Fruit fly (Drosophila melanogaster): ENCODE data around the gene CG4483.

CG4483 gene

DNA sequence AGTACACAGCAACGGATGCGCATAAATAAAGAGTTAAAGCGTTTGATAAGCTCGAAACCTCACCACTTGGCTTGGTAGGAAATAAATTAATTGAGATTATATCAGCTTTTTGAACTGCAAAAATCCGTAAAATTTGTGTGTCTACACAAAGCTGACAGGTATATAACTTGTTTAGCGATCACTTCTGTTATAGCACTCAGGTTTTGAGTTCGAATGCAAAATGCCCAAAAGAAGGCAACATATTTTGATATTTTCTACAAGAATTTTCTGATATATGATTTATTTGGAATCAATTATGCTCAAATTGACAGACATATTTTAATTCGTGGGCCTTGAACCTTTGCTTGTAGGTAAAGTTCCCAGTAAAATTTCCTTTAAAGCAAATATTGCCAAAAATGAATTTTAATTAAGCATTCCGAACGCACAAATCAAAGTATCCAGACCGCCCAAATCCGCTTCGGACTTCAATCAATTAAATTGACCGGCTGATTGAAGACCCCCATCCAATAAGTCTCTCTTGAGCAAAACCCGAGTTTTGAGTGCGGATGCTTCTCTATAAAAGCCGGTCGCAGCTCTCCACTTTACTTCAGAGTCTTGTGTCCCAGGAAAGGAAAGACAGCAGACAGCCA, 25.0 kb downstream of the CG4483 start, which contains the start of gene CG4476 (continued):
- TF ChIP-seq knrl (GFP tag; IDR thresholded peaks at IDR 0.05; ENCODE audit: partially characterized antibody) (peak; percentile 34; the same call in 2 of the 3 replicates), CG13287 (GFP tag; IDR thresholded peaks at IDR 0.05; ENCODE audit: partially characterized antibody) (peak; percentile 38; the same call in 1 of the 2 replicates), Jarid2 (GFP tag; optimal IDR thresholded peaks at IDR 0.05) (peak; percentile 4), CG15601 (tag; optimal IDR thresholded peaks at IDR 0.05) (peak; percentile 64), Rfx (GFP tag; IDR thresholded peaks at IDR 0.05) (peak; percentile 38; the same call in 1 of the 2 replicates), CoRest (tag; optimal IDR thresholded peaks at IDR 0.05) (peak; percentile 7), NFAT (GFP tag; IDR thresholded peaks at IDR 0.05) (no peak), CG18011 (GFP tag; optimal IDR thresholded peaks at IDR 0.05) (peak; percentile 99), Xbp1 (GFP tag; optimal IDR thresholded peaks at IDR 0.05) (peak; percentile 0), Lhr (GFP tag; optimal IDR thresholded peaks at IDR 0.05) (peak; percentile 15)

DNA sequence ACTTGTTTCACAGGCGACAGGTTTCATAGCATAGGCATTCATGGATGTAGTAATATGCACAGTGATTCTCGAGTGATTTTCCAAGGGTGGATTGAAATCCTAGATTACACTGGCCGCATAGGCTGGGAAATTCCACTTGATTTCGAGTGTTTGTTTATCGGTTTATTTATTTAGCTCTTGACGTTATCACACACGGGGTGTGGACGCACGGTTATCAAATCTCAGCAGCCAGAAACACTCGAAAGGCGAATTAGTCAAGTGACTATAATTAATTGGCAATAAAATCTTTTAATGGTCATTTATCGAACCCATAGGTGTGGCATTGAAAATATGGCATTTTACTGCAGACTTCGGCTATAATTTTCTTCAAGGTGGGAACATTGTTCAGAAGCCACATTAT, 26.8 kb downstream of the CG4483 start:
- TF ChIP-seq Ravus (GFP tag; IDR thresholded peaks at IDR 0.05): no peak
- TF ChIP-seq Scr (GFP tag; IDR thresholded peaks at IDR 0.05; ENCODE audit: partially characterized antibody): no peak
- TF ChIP-seq HmgZ (tag; optimal IDR thresholded peaks at IDR 0.05): peak; percentile 2
- no peak for TF ChIP-seq CG2202 (tag; optimal IDR thresholded peaks at IDR 0.05)
- TF ChIP-seq sens (GFP tag): peak; percentile 50
- no peak for TF ChIP-seq CG7987 (GFP tag; optimal IDR thresholded peaks at IDR 0.05)
- TF ChIP-seq gsb (GFP tag; IDR thresholded peaks at IDR 0.05): no peak
- TF ChIP-seq nerfin-2 (GFP tag; IDR thresholded peaks at IDR 0.05; ENCODE audit: partially characterized antibody): no peak
- TF ChIP-seq GATAe (GFP tag; conservative IDR thresholded peaks at IDR 0.05): peak; percentile 70; the same call in 1 of the 2 replicates
- no peak for TF ChIP-seq ham (GFP tag; IDR thresholded peaks at IDR 0.05)
- peak; percentile 25 for TF ChIP-seq gro (GFP tag; optimal IDR thresholded peaks at IDR 0.05)
- no peak for TF ChIP-seq tx (GFP tag; optimal IDR thresholded peaks at IDR 0.05)
- no peak for TF ChIP-seq CG32772 (GFP tag; IDR thresholded peaks at IDR 0.05)
- TF ChIP-seq Mes4 (GFP tag; optimal IDR thresholded peaks at IDR 0.05): no peak
- TF ChIP-seq CG4617 (GFP tag; optimal IDR thresholded peaks at IDR 0.05; ENCODE audit: borderline replicate concordance): no peak
- TF ChIP-seq Drgx (GFP tag; IDR thresholded peaks at IDR 0.05): peak; percentile 26; the same call in 1 of the 2 replicates
- no peak for TF ChIP-seq bbx (GFP tag; IDR thresholded peaks at IDR 0.05; ENCODE audit: partially characterized antibody)
- TF ChIP-seq CG4820 (GFP tag; optimal IDR thresholded peaks at IDR 0.05): no peak
- peak; percentile 34 for TF ChIP-seq CG34376 (GFP tag; optimal IDR thresholded peaks at IDR 0.05)
- no peak for TF ChIP-seq CG17829 (tag; optimal IDR thresholded peaks at IDR 0.05)
- no peak for TF ChIP-seq CG11085 (GFP tag; IDR thresholded peaks at IDR 0.05)
- no peak for TF ChIP-seq CG10147 (GFP tag; optimal IDR thresholded peaks at IDR 0.05)
- TF ChIP-seq CG17328 (GFP tag; IDR thresholded peaks at IDR 0.05): no peak
- no peak for TF ChIP-seq ash1 (GFP tag; optimal IDR thresholded peaks at IDR 0.05)
- no peak for TF ChIP-seq CG8478 (optimal IDR thresholded peaks at IDR 0.05)
- no peak for TF ChIP-seq cg (GFP tag; optimal IDR thresholded peaks at IDR 0.05)
- no peak for TF ChIP-seq CG8765 (GFP tag; IDR thresholded peaks at IDR 0.05)
- 0 out of 2 replicates have a peak, but pooled peaks have one; percentile 9 for TF ChIP-seq Xrp1 (GFP tag; IDR thresholded peaks at IDR 0.05)
- no peak for TF ChIP-seq CG3726 (GFP tag; IDR thresholded peaks at IDR 0.05)
- TF ChIP-seq luna (GFP tag; optimal IDR thresholded peaks at IDR 0.05): no peak
- TF ChIP-seq aop (GFP tag; IDR thresholded peaks at IDR 0.05): no peak
- TF ChIP-seq CG10431 (GFP tag; optimal IDR thresholded peaks at IDR 0.05): no peak
- TF ChIP-seq sens-2 (GFP tag; IDR thresholded peaks at IDR 0.05): peak; percentile 65
- TF ChIP-seq ase (GFP tag; IDR thresholded peaks at IDR 0.05): no peak
- no peak for TF ChIP-seq CG2678 (tag; optimal IDR thresholded peaks at IDR 0.05)
- TF ChIP-seq CG18764 (GFP tag; optimal IDR thresholded peaks at IDR 0.05): no peak
- TF ChIP-seq sug (tag; optimal IDR thresholded peaks at IDR 0.05): peak; percentile 87
- TF ChIP-seq zen2 (GFP tag; IDR thresholded peaks at IDR 0.05; ENCODE audit: partially characterized antibody): no peak
- no peak for TF ChIP-seq Deaf1 (tag; optimal IDR thresholded peaks at IDR 0.05)
- TF ChIP-seq Tbp (GFP tag; optimal IDR thresholded peaks at IDR 0.05): no peak
